Fruit fly (Drosophila melanogaster) whole organism, embryonic: ENCODE results near the gene CG31872.

Source experiments
- Adf1 ChIP-seq: fragments of 200-800 bp; sonication (Bioruptor generic); IDR thresholded peaks from 2 replicates; pipeline ENCODE4 v1.3.6; 2022; ENCODE audit warnings: missing biosample characterization, missing genetic modification characterization
- Bgb ChIP-seq: fragments of 200-800 bp; sonication (Bioruptor generic); IDR thresholded peaks from 2 replicates; pipeline ENCODE4 v1.3.6; 2022; ENCODE audit warnings: missing biosample characterization, missing genetic modification characterization; ENCODE audit not compliant: partially characterized antibody
- C15 ChIP-seq: fragments of 200-800 bp; sonication (Bioruptor generic); IDR thresholded peaks from 3 replicates; pipeline ENCODE4 v1.3.6; 2022; ENCODE audit warnings: missing biosample characterization, missing genetic modification characterization
- CG10654 ChIP-seq: fragments of 200-800 bp; sonication (Bioruptor generic); optimal IDR thresholded peaks from 2 replicates; lab custom pipeline; 2016; ENCODE audit warnings: missing biosample characterization, missing genetic modification characterization
- CG11696 ChIP-seq: fragments of 200-800 bp; sonication (Bioruptor generic); IDR thresholded peaks from 2 replicates; pipeline ENCODE4 v1.3.6; 2022; ENCODE audit warnings: missing biosample characterization, missing genetic modification characterization
- CG11723 ChIP-seq: fragments of 200-800 bp; sonication (Bioruptor generic); optimal IDR thresholded peaks from 2 replicates; lab custom pipeline; 2017; ENCODE audit warnings: missing biosample characterization, mild to moderate bottlenecking, missing genetic modification characterization
- CG14050 ChIP-seq: fragments of 200-800 bp; sonication (Bioruptor generic); IDR thresholded peaks from 3 replicates; pipeline ENCODE4 v1.3.6; 2022; ENCODE audit warnings: missing biosample characterization, missing genetic modification characterization
- CG1602 ChIP-seq: fragments of 200-800 bp; sonication (Bioruptor generic); optimal IDR thresholded peaks from 3 replicates; lab custom pipeline; 2016; ENCODE audit warnings: missing biosample characterization, missing genetic modification characterization
- CG17802 ChIP-seq: fragments of 200-800 bp; sonication (Bioruptor generic); optimal IDR thresholded peaks from 2 replicates; lab custom pipeline; 2018; ENCODE audit warnings: missing biosample characterization, mild to moderate bottlenecking, missing genetic modification characterization, moderate library complexity
- CG1792 ChIP-seq: fragments of 200-800 bp; sonication (Bioruptor generic); optimal IDR thresholded peaks from 2 replicates; lab custom pipeline; 2016; ENCODE audit warnings: missing biosample characterization, missing genetic modification characterization
- CG2120 ChIP-seq: fragments of 200-800 bp; sonication (Bioruptor generic); optimal IDR thresholded peaks from 3 replicates; lab custom pipeline; 2016; ENCODE audit warnings: missing biosample characterization, missing genetic modification characterization
- CG2199 ChIP-seq: fragments of 200-800 bp; sonication (Bioruptor generic); IDR thresholded peaks from 3 replicates; pipeline ENCODE4 v1.3.6; 2022; ENCODE audit warnings: missing biosample characterization, missing genetic modification characterization
- CG31365 ChIP-seq: fragments of 200-800 bp; sonication (Bioruptor generic); optimal IDR thresholded peaks from 2 replicates; lab custom pipeline; 2018; ENCODE audit warnings: missing biosample characterization, mild to moderate bottlenecking, missing genetic modification characterization
- CG34422 ChIP-seq: fragments of 200-800 bp; sonication (Bioruptor generic); IDR thresholded peaks from 3 replicates; pipeline ENCODE4 v1.3.6; 2022; ENCODE audit warnings: missing biosample characterization, missing genetic modification characterization
- CG4282 ChIP-seq: fragments of 200-800 bp; sonication (Bioruptor generic); optimal IDR thresholded peaks from 2 replicates; lab custom pipeline; 2016; ENCODE audit warnings: missing biosample characterization, missing genetic modification characterization
- CG4424 ChIP-seq: fragments of 200-800 bp; sonication (Bioruptor generic); optimal IDR thresholded peaks from 3 replicates; lab custom pipeline; 2016; ENCODE audit warnings: missing biosample characterization, missing genetic modification characterization
- CG4820 ChIP-seq: fragments of 200-800 bp; sonication (Bioruptor generic); optimal IDR thresholded peaks from 3 replicates; lab custom pipeline; 2016; ENCODE audit warnings: missing biosample characterization, missing genetic modification characterization
- CG9609 ChIP-seq: fragments of 200-800 bp; sonication (Bioruptor generic); optimal IDR thresholded peaks from 3 replicates; lab custom pipeline; 2016; ENCODE audit warnings: missing biosample characterization, missing genetic modification characterization
- CG9727 ChIP-seq: fragments of 200-800 bp; sonication (Bioruptor generic); optimal IDR thresholded peaks from 3 replicates; lab custom pipeline; 2017; ENCODE audit warnings: missing biosample characterization, mild to moderate bottlenecking, missing genetic modification characterization
- CG9797 ChIP-seq: fragments of 200-800 bp; sonication (Bioruptor generic); optimal IDR thresholded peaks from 3 replicates; lab custom pipeline; 2018; ENCODE audit warnings: missing biosample characterization, mild to moderate bottlenecking, missing genetic modification characterization
- CG9932 ChIP-seq: fragments of 200-800 bp; sonication (Bioruptor generic); IDR thresholded peaks from 2 replicates; pipeline ENCODE4 v1.3.6; 2022; ENCODE audit warnings: missing biosample characterization, missing genetic modification characterization
- Doc3 ChIP-seq: fragments of 200-800 bp; sonication (Bioruptor generic); IDR thresholded peaks from 3 replicates; pipeline ENCODE4 v1.3.6; 2022; ENCODE audit warnings: missing biosample characterization, missing genetic modification characterization; ENCODE audit not compliant: partially characterized antibody
- H15 ChIP-seq: fragments of 200-800 bp; sonication (Bioruptor generic); IDR thresholded peaks from 3 replicates; pipeline ENCODE4 v1.3.6; 2022; ENCODE audit warnings: missing biosample characterization, missing genetic modification characterization
- Lim3 ChIP-seq: fragments of 200-800 bp; sonication (Bioruptor generic); IDR thresholded peaks from 2 replicates; pipeline ENCODE4 v1.3.6; 2022; ENCODE audit warnings: missing biosample characterization, missing genetic modification characterization
- Mad ChIP-seq: fragments of 200-800 bp; sonication (Bioruptor generic); optimal IDR thresholded peaks from 2 replicates; lab custom pipeline; 2016; ENCODE audit warnings: missing biosample characterization, missing genetic modification characterization
- NC2α ChIP-seq: fragments of 200-800 bp; sonication (Bioruptor generic); optimal IDR thresholded peaks from 2 replicates; lab custom pipeline; 2016; ENCODE audit warnings: missing biosample characterization, missing genetic modification characterization
- Opbp ChIP-seq: fragments of 200-800 bp; sonication (Bioruptor generic); IDR thresholded peaks from 3 replicates; pipeline ENCODE4 v1.3.6; 2022; ENCODE audit warnings: missing biosample characterization, missing genetic modification characterization; ENCODE audit not compliant: partially characterized antibody
- Ptx1 ChIP-seq: fragments of 200-800 bp; sonication (Bioruptor generic); IDR thresholded peaks from 2 replicates; pipeline ENCODE4 v1.3.6; 2022; ENCODE audit warnings: missing biosample characterization, missing genetic modification characterization
- Side ChIP-seq: fragments of 200-800 bp; sonication (Bioruptor generic); optimal IDR thresholded peaks from 2 replicates; lab custom pipeline; 2016; ENCODE audit warnings: missing biosample characterization, missing genetic modification characterization
- Tbp ChIP-seq: fragments of >200 bp; optimal IDR thresholded peaks from 2 replicates; lab custom pipeline; 2018; ENCODE audit warnings: missing biosample characterization, missing genetic modification characterization
- az2 ChIP-seq: fragments of 200-800 bp; sonication (Bioruptor generic); optimal IDR thresholded peaks from 3 replicates; lab custom pipeline; 2016; ENCODE audit warnings: missing biosample characterization, missing genetic modification characterization
- cas ChIP-seq: fragments of 200-800 bp; sonication (Bioruptor generic); IDR thresholded peaks from 2 replicates; pipeline ENCODE4 v1.3.6; 2022; ENCODE audit warnings: missing biosample characterization, missing genetic modification characterization
- da ChIP-seq: fragments of 200-800 bp; sonication (Bioruptor generic); optimal IDR thresholded peaks from 2 replicates; lab custom pipeline; 2016; ENCODE audit warnings: missing biosample characterization, missing genetic modification characterization
- dan ChIP-seq: fragments of 200-800 bp; sonication (Bioruptor generic); IDR thresholded peaks from 2 replicates; pipeline ENCODE4 v1.3.6; 2022; ENCODE audit warnings: missing biosample characterization, missing genetic modification characterization
- dysf ChIP-seq: fragments of 200-800 bp; sonication (Bioruptor generic); IDR thresholded peaks from 3 replicates; pipeline ENCODE4 v1.3.6; 2022; ENCODE audit warnings: missing biosample characterization, missing genetic modification characterization
- fd96Cb ChIP-seq: fragments of 200-800 bp; sonication (Bioruptor generic); optimal IDR thresholded peaks from 2 replicates; lab custom pipeline; 2018; ENCODE audit warnings: missing biosample characterization, mild to moderate bottlenecking, missing genetic modification characterization, moderate library complexity
- ftz-f1 ChIP-seq: fragments of 200-800 bp; sonication (Bioruptor generic); optimal IDR thresholded peaks from 2 replicates; lab custom pipeline; 2016; ENCODE audit warnings: missing biosample characterization, missing genetic modification characterization
- ham ChIP-seq: fragments of 200-800 bp; sonication (Bioruptor generic); IDR thresholded peaks from 2 replicates; pipeline ENCODE4 v1.3.6; 2022; ENCODE audit warnings: missing biosample characterization, missing genetic modification characterization
- hbn ChIP-seq: fragments of 200-800 bp; sonication (Bioruptor generic); IDR thresholded peaks from 2 replicates; pipeline ENCODE4 v1.3.6; 2022; ENCODE audit warnings: missing biosample characterization, missing genetic modification characterization; ENCODE audit not compliant: partially characterized antibody
- hth ChIP-seq: fragments of >200 bp; optimal IDR thresholded peaks from 2 replicates; lab custom pipeline; 2017; ENCODE audit warnings: inconsistent platforms
- inv ChIP-seq: fragments of 200-800 bp; sonication (Bioruptor generic); IDR thresholded peaks from 2 replicates; pipeline ENCODE4 v1.3.6; 2022; ENCODE audit warnings: missing biosample characterization, missing genetic modification characterization; ENCODE audit not compliant: partially characterized antibody
- kni ChIP-seq: fragments of 200-800 bp; sonication (Bioruptor generic); optimal IDR thresholded peaks from 3 replicates; lab custom pipeline; 2017; ENCODE audit warnings: mild to moderate bottlenecking, missing biosample characterization, missing genetic modification reagents, missing genetic modification characterization
- oc ChIP-seq: fragments of 200-800 bp; sonication (Bioruptor generic); optimal IDR thresholded peaks from 2 replicates; lab custom pipeline; 2018; ENCODE audit warnings: missing biosample characterization, mild to moderate bottlenecking, missing genetic modification characterization, moderate library complexity
- org-1 ChIP-seq: fragments of 200-800 bp; sonication (Bioruptor generic); optimal IDR thresholded peaks from 2 replicates; lab custom pipeline; 2017; ENCODE audit warnings: missing biosample characterization, missing genetic modification characterization
- pita ChIP-seq: fragments of 200-800 bp; sonication (Bioruptor generic); optimal IDR thresholded peaks from 2 replicates; lab custom pipeline; 2017; ENCODE audit warnings: missing biosample characterization, mild to moderate bottlenecking, missing genetic modification characterization
- pros ChIP-seq: fragments of 200-800 bp; sonication (Bioruptor generic); optimal IDR thresholded peaks from 3 replicates; lab custom pipeline; 2019; ENCODE audit warnings: missing biosample characterization, mild to moderate bottlenecking, missing genetic modification characterization, moderate library complexity
- pzg ChIP-seq: fragments of 200-800 bp; sonication (Bioruptor generic); optimal IDR thresholded peaks from 3 replicates; lab custom pipeline; 2018; ENCODE audit warnings: missing biosample characterization, mild to moderate bottlenecking, missing genetic modification characterization, moderate library complexity
- rib ChIP-seq: fragments of 200-800 bp; sonication (Bioruptor generic); IDR thresholded peaks from 2 replicates; pipeline ENCODE4 v1.3.6; 2022; ENCODE audit warnings: missing biosample characterization, missing genetic modification characterization
- run ChIP-seq: fragments of 200-800 bp; sonication (Bioruptor generic); optimal IDR thresholded peaks from 3 replicates; lab custom pipeline; 2018; ENCODE audit warnings: missing biosample characterization, mild to moderate bottlenecking, missing genetic modification characterization
- usp ChIP-seq: fragments of >200 bp; optimal IDR thresholded peaks from 2 replicates; lab custom pipeline; 2017; ENCODE audit warnings: missing biosample characterization, missing genetic modification characterization
- vfl ChIP-seq: fragments of 200-800 bp; sonication (Bioruptor generic); optimal IDR thresholded peaks from 2 replicates; lab custom pipeline; 2016; ENCODE audit warnings: missing biosample characterization, missing genetic modification characterization
- wdn ChIP-seq: fragments of 200-800 bp; sonication (Bioruptor generic); IDR thresholded peaks from 2 replicates; pipeline ENCODE4 v1.3.6; 2022; ENCODE audit warnings: missing biosample characterization, missing genetic modification characterization

CG31872 gene

dm6 chr2L:10665603-10666002, 25.9 kb downstream of the CG31872 start (continued):
- TF ChIP-seq dysf (GFP tag; lab: Robert Waterston, UW) (peak; percentile 92), az2 (peak; percentile 76), Tbp (GFP tag; lab: Kevin White, UChicago) (no peak), CG9609 (GFP tag; lab: Kevin White, UChicago) (peak; percentile 67), Opbp (GFP tag; lab: Robert Waterston, UW) (no peak), CG1792 (peak; percentile 65), wdn (GFP tag; lab: Robert Waterston, UW) (peak; percentile 64), CG1602 (GFP tag; lab: Kevin White, UChicago) (peak; percentile 55), da (GFP tag; lab: Kevin White, UChicago) (no peak), inv (no peak), CG2199 (GFP tag; lab: Robert Waterston, UW) (peak; percentile 60; the same call in 1 of the 3 replicates), CG4282 (GFP tag; lab: Kevin White, UChicago) (peak; percentile 57), pros (no peak), CG2120 (peak; percentile 80), vfl (GFP tag; lab: Kevin White, UChicago) (no peak), rib (GFP tag; lab: Robert Waterston, UW) (peak; percentile 47), H15 (GFP tag; lab: Robert Waterston, UW) (peak; percentile 85), Side (peak; percentile 72), CG31365 (tag; lab: Kevin White, UChicago) (no peak), pita (GFP tag; lab: Kevin White, UChicago) (no peak), oc (peak; percentile 57), NC2α (GFP tag; lab: Kevin White, UChicago) (peak; percentile 42), pzg (GFP tag; lab: Kevin White, UChicago) (no peak), Ptx1 (GFP tag; lab: Robert Waterston, UW) (peak; percentile 93), CG4820 (GFP tag; lab: Kevin White, UChicago) (peak; percentile 67), usp (GFP tag; lab: Kevin White, UChicago) (no peak), Adf1 (GFP tag; lab: Robert Waterston, UW) (peak; percentile 25; the same call in 1 of the 2 replicates), cas (GFP tag; lab: Robert Waterston, UW) (no peak), dan (GFP tag; lab: Robert Waterston, UW) (peak; percentile 33; the same call in 1 of the 2 replicates), org-1 (GFP tag; lab: Kevin White, UChicago) (peak; percentile 51), hbn (no peak), CG11696 (GFP tag; lab: Robert Waterston, UW) (peak; percentile 76), Doc3 (GFP tag; lab: Robert Waterston, UW) (no peak), CG11723 (GFP tag; lab: Kevin White, UChicago) (peak; percentile 36), CG10654 (GFP tag; lab: Kevin White, UChicago) (peak; percentile 68), CG14050 (GFP tag; lab: Robert Waterston, UW) (peak; percentile 87), CG9797 (GFP tag; lab: Kevin White, UChicago) (no peak), ham (0 out of 2 replicates have a peak, but pooled peaks have one; percentile 17), run (tag; lab: Kevin White, UChicago) (peak; percentile 55), Mad (GFP tag; lab: Kevin White, UChicago) (peak; percentile 46), CG17802 (peak; percentile 43), kni (GFP tag; lab: Kevin White, UChicago) (no peak), CG34422 (GFP tag; lab: Robert Waterston, UW) (peak; percentile 87), CG9932 (GFP tag; lab: Robert Waterston, UW) (peak; percentile 81), ftz-f1 (GFP tag; lab: Kevin White, UChicago) (no peak), Bgb (GFP tag; lab: Robert Waterston, UW) (no peak), CG4424 (GFP tag; lab: Kevin White, UChicago) (peak; percentile 79), fd96Cb (tag; lab: Kevin White, UChicago) (peak; percentile 69), hth (lab: Kevin White, UChicago) (no peak), CG9727 (GFP tag; lab: Kevin White, UChicago) (peak; percentile 52), Lim3 (GFP tag; lab: Robert Waterston, UW) (0 out of 2 replicates have a peak, but pooled peaks have one; percentile 27), C15 (0 out of 3 replicates have a peak, but pooled peaks have one; percentile 56)
